Worm (Caenorhabditis elegans): ENCODE measurements around the gene mdt-19.
"Not testable (repeated sequence)": the region's sequence is repeated elsewhere in the genome, so short reads cannot be mapped to it uniquely, and the experiment has no call there.

Gene mdt-19

ce11 chrIII:2597753-2598152 lies at the start of gene mdt-19:
TSS of gene mdt-19 (plus strand) at chrIII:2598053.
- no peak for TF ChIP-seq W03F9.2 (tag; optimal IDR thresholded peaks at IDR 0.05)
- TF ChIP-seq dao-5 (tag; optimal IDR thresholded peaks at IDR 0.05), result no peak
- no peak for TF ChIP-seq him-1 (tag; optimal IDR thresholded peaks at IDR 0.05)

ce11 chrIII:2549620-2550019 lies 48.2 kb upstream of the mdt-19 start, which contains the start of gene feh-1:
TSS of gene feh-1 (plus strand) at chrIII:2549920.
- no peak for TF ChIP-seq W03F9.2 (tag; optimal IDR thresholded peaks at IDR 0.05)
- no peak for TF ChIP-seq dao-5 (tag; optimal IDR thresholded peaks at IDR 0.05)
- TF ChIP-seq him-1 (tag; optimal IDR thresholded peaks at IDR 0.05), result no peak

- TF ChIP-seq him-1 (tag; optimal IDR thresholded peaks at IDR 0.05) (no peak), W03F9.2 (tag; optimal IDR thresholded peaks at IDR 0.05) (no peak)
Measured at ce11 chrIII:2551981-2552380, 45.9 kb upstream of the mdt-19 start.

- no peak for TF ChIP-seq him-1 (tag; optimal IDR thresholded peaks at IDR 0.05)
- no peak for TF ChIP-seq W03F9.2 (tag; optimal IDR thresholded peaks at IDR 0.05)
- TF ChIP-seq dao-5 (tag; optimal IDR thresholded peaks at IDR 0.05), result no peak
Measured at ce11 chrIII:2552382-2552781, 45.5 kb upstream of the mdt-19 start.

- TF ChIP-seq him-1 (tag; optimal IDR thresholded peaks at IDR 0.05) (no peak), W03F9.2 (tag; optimal IDR thresholded peaks at IDR 0.05) (no peak), dao-5 (tag; optimal IDR thresholded peaks at IDR 0.05) (no peak)
Measured at ce11 chrIII:2553579-2553978, 44.3 kb upstream of the mdt-19 start.

ce11 chrIII:2560763-2561162 lies 37.1 kb upstream of the mdt-19 start:
- no peak for TF ChIP-seq W03F9.2 (tag; optimal IDR thresholded peaks at IDR 0.05)
- no peak for TF ChIP-seq dao-5 (tag; optimal IDR thresholded peaks at IDR 0.05)
- no peak for TF ChIP-seq him-1 (tag; optimal IDR thresholded peaks at IDR 0.05)

- no peak for TF ChIP-seq him-1 (tag; optimal IDR thresholded peaks at IDR 0.05)
- no peak for TF ChIP-seq W03F9.2 (tag; optimal IDR thresholded peaks at IDR 0.05)
- TF ChIP-seq dao-5 (tag; optimal IDR thresholded peaks at IDR 0.05), result no peak
Measured at ce11 chrIII:2561410-2561809, 36.4 kb upstream of the mdt-19 start, which contains the start of gene nhr-239. TSS of gene nhr-239 (plus strand) at chrIII:2561710.

- no peak for TF ChIP-seq him-1 (tag; optimal IDR thresholded peaks at IDR 0.05)
- no peak for TF ChIP-seq dao-5 (tag; optimal IDR thresholded peaks at IDR 0.05)
- no peak for TF ChIP-seq W03F9.2 (tag; optimal IDR thresholded peaks at IDR 0.05)
Measured at ce11 chrIII:2563033-2563656, 34.7 kb upstream of the mdt-19 start.

ce11 chrIII:2563883-2564282 lies 34.0 kb upstream of the mdt-19 start, which contains the start of gene Y54F10AM.11:
TSS of gene Y54F10AM.11 (minus strand) at chrIII:2563983.
- TF ChIP-seq him-1, W03F9.2, dao-5 (tag; optimal IDR thresholded peaks at IDR 0.05): not testable (repeated sequence)

ce11 chrIII:2571447-2571846 lies 26.4 kb upstream of the mdt-19 start, which contains the start of gene Y54F10AR.2:
TSS of gene Y54F10AR.2 (minus strand) at chrIII:2571547.
- no peak for TF ChIP-seq W03F9.2 (tag; optimal IDR thresholded peaks at IDR 0.05)
- no peak for TF ChIP-seq dao-5 (tag; optimal IDR thresholded peaks at IDR 0.05)
- no peak for TF ChIP-seq him-1 (tag; optimal IDR thresholded peaks at IDR 0.05)

ce11 chrIII:2572421-2572820 lies 25.4 kb upstream of the mdt-19 start:
- TF ChIP-seq him-1 (tag; optimal IDR thresholded peaks at IDR 0.05) (no peak), W03F9.2 (tag; optimal IDR thresholded peaks at IDR 0.05) (no peak), dao-5 (tag; optimal IDR thresholded peaks at IDR 0.05) (no peak)

ce11 chrIII:2575635-2576164 lies 22.2 kb upstream of the mdt-19 start, which contains the start of gene Y54F10AR.1:
TSS of gene Y54F10AR.1 (minus strand) at chrIII:2575685.
- TF ChIP-seq him-1 (tag; optimal IDR thresholded peaks at IDR 0.05), result no peak
- TF ChIP-seq W03F9.2 (tag; optimal IDR thresholded peaks at IDR 0.05), result no peak
- no peak for TF ChIP-seq dao-5 (tag; optimal IDR thresholded peaks at IDR 0.05)

- no peak for TF ChIP-seq dao-5 (tag; optimal IDR thresholded peaks at IDR 0.05)
- peak; percentile 49 for TF ChIP-seq him-1 (tag; optimal IDR thresholded peaks at IDR 0.05)
Measured at ce11 chrIII:2576360-2577259, 21.2 kb upstream of the mdt-19 start.

ce11 chrIII:2577982-2578381 lies 19.9 kb upstream of the mdt-19 start:
- no peak for TF ChIP-seq W03F9.2 (tag; optimal IDR thresholded peaks at IDR 0.05)

Measured in whole organism, L4/young adult.